Fruit fly (Drosophila melanogaster) whole organism, wandering third instar larva: Measurements from ENCODE around the gene Rad60.

Experiments
- Abd-B ChIP-seq: fragments of >200 bp; optimal IDR thresholded peaks from 2 replicates; lab custom pipeline; 2017; ENCODE audit warnings: missing biosample characterization, missing genetic modification characterization
- CG32264 ChIP-seq: fragments of 200-800 bp; sonication (Bioruptor generic); optimal IDR thresholded peaks from 2 replicates; lab custom pipeline; 2016; ENCODE audit warnings: missing biosample characterization, missing genetic modification characterization
- CG9705 ChIP-seq: fragments of 200-800 bp; sonication (Bioruptor generic); optimal IDR thresholded peaks from 2 replicates; lab custom pipeline; 2018; ENCODE audit warnings: missing biosample characterization, mild to moderate bottlenecking, missing genetic modification characterization
- CrebA ChIP-seq: fragments of 200-800 bp; sonication (Bioruptor generic); optimal IDR thresholded peaks from 2 replicates; lab custom pipeline; 2016; ENCODE audit warnings: missing biosample characterization, mild to moderate bottlenecking, missing genetic modification characterization, borderline replicate concordance
- Dfd ChIP-seq: fragments of >200 bp; optimal IDR thresholded peaks from 2 replicates; lab custom pipeline; 2017; ENCODE audit warnings: missing biosample characterization, missing genetic modification characterization
- Dif ChIP-seq: fragments of 200-275, 200-300 bp; sonication (Bioruptor generic); optimal IDR thresholded peaks from 2 replicates; lab custom pipeline; 2018; ENCODE audit warnings: missing biosample characterization, missing genetic modification characterization; ENCODE audit not compliant: partially characterized antibody
- GATAd ChIP-seq: sonication (Bioruptor generic); optimal IDR thresholded peaks from 2 replicates; lab custom pipeline; 2016; ENCODE audit warnings: missing biosample characterization, missing genetic modification characterization
- HLH106 ChIP-seq: fragments of 200-800 bp; optimal IDR thresholded peaks from 3 replicates; lab custom pipeline; 2019; ENCODE audit warnings: missing biosample characterization, mild to moderate bottlenecking, missing genetic modification characterization, moderate library complexity
- Hnf4 ChIP-seq: fragments of 200-800 bp; sonication (Bioruptor generic); optimal IDR thresholded peaks from 2 replicates; lab custom pipeline; 2016; ENCODE audit warnings: missing biosample characterization, mild to moderate bottlenecking, missing genetic modification characterization
- Hr78 ChIP-seq: fragments of >200 bp; optimal IDR thresholded peaks from 2 replicates; lab custom pipeline; 2017; ENCODE audit warnings: missing biosample characterization, missing genetic modification characterization
- Hr83 ChIP-seq: fragments of 200-300 bp; sonication (Bioruptor generic); optimal IDR thresholded peaks from 2 replicates; lab custom pipeline; 2016; ENCODE audit warnings: missing biosample characterization, mild to moderate bottlenecking, missing genetic modification characterization, moderate library complexity; ENCODE audit not compliant: poor library complexity, severe bottlenecking
- Jra ChIP-seq: sonication (Bioruptor generic); optimal IDR thresholded peaks from 2 replicates; lab custom pipeline; 2016; ENCODE audit warnings: missing biosample characterization, missing genetic modification characterization
- Mio ChIP-seq: sonication (Bioruptor generic); optimal IDR thresholded peaks from 2 replicates; lab custom pipeline; 2016; ENCODE audit warnings: missing biosample characterization, missing genetic modification characterization
- Myc ChIP-seq: fragments of >200 bp; optimal IDR thresholded peaks from 2 replicates; lab custom pipeline; 2017
- N ChIP-seq: fragments of >200 bp; optimal IDR thresholded peaks from 2 replicates; lab custom pipeline; 2018; ENCODE audit warnings: missing biosample characterization, missing external identifiers, missing genetic modification characterization
- OdsH ChIP-seq: fragments of 200-800 bp; sonication (Bioruptor generic); optimal IDR thresholded peaks from 2 replicates; lab custom pipeline; 2016; ENCODE audit warnings: missing biosample characterization, mild to moderate bottlenecking, missing genetic modification characterization
- Rel ChIP-seq, 2 experiments: fragments of 200-800 bp; sonication (Bioruptor generic) in 1 of 2; optimal IDR thresholded peaks; 2 replicates in 1 of 2; 3 replicates in 1 of 2; lab custom pipeline; 2016 to 2019; ENCODE audit warnings: mild to moderate bottlenecking in 2 of 2, missing biosample characterization in 2 of 2, missing genetic modification characterization in 2 of 2, moderate library complexity in 1 of 2
- Sp1 ChIP-seq: fragments of 200-800 bp; sonication (Bioruptor generic); optimal IDR thresholded peaks from 3 replicates; lab custom pipeline; 2019; ENCODE audit warnings: missing biosample characterization, mild to moderate bottlenecking, missing genetic modification characterization, moderate library complexity
- Vsx2 ChIP-seq: fragments of 200-300, 225-300 bp; sonication (Bioruptor generic); optimal IDR thresholded peaks from 2 replicates; lab custom pipeline; 2018; ENCODE audit warnings: missing biosample characterization, missing genetic modification characterization; ENCODE audit not compliant: partially characterized antibody
- br ChIP-seq: fragments of 200-800 bp; sonication (Bioruptor generic); optimal IDR thresholded peaks from 2 replicates; lab custom pipeline; 2016; ENCODE audit warnings: missing biosample characterization, missing genetic modification characterization
- brk ChIP-seq: fragments of 200-800 bp; sonication (Bioruptor generic); optimal IDR thresholded peaks from 2 replicates; lab custom pipeline; 2016; ENCODE audit warnings: missing biosample characterization, mild to moderate bottlenecking, missing genetic modification characterization
- dl ChIP-seq, 2 experiments: fragments of 175-275, 200-275 bp in 1 of 2; fragments of 200-275 bp in 1 of 2; sonication (Bioruptor generic); optimal IDR thresholded peaks; lab custom pipeline; 2018; ENCODE audit warnings: mild to moderate bottlenecking in 2 of 2, missing biosample characterization in 2 of 2, missing genetic modification characterization in 2 of 2, moderate library complexity in 2 of 2; ENCODE audit not compliant: partially characterized antibody in 2 of 2, insufficient read depth in 1 of 2
- dmrt93B ChIP-seq: fragments of 200-800 bp; sonication (Bioruptor generic); optimal IDR thresholded peaks from 2 replicates; lab custom pipeline; 2018; ENCODE audit warnings: missing biosample characterization, mild to moderate bottlenecking, missing genetic modification characterization
- dsf ChIP-seq: sonication (Bioruptor generic); optimal IDR thresholded peaks from 2 replicates; lab custom pipeline; 2016; ENCODE audit warnings: missing biosample characterization, missing genetic modification characterization, borderline replicate concordance
- ey ChIP-seq: fragments of 200-800 bp; sonication (Bioruptor generic); optimal IDR thresholded peaks from 2 replicates; lab custom pipeline; 2016; ENCODE audit warnings: missing biosample characterization, missing genetic modification characterization
- foxo ChIP-seq, 2 experiments: fragments of 200-800 bp; sonication (Bioruptor generic); optimal IDR thresholded peaks; 2 replicates in 1 of 2; 3 replicates in 1 of 2; lab custom pipeline; 2016 to 2017; ENCODE audit warnings: missing biosample characterization in 2 of 2, missing genetic modification characterization in 2 of 2
- fru ChIP-seq: fragments of 200-800 bp; sonication (Bioruptor generic); optimal IDR thresholded peaks from 3 replicates; lab custom pipeline; 2016; ENCODE audit warnings: missing biosample characterization, mild to moderate bottlenecking, missing genetic modification characterization
- h ChIP-seq: fragments of 200-800 bp; sonication (Bioruptor generic); optimal IDR thresholded peaks from 3 replicates; lab custom pipeline; 2016; ENCODE audit warnings: missing biosample characterization, mild to moderate bottlenecking, missing genetic modification characterization
- jim ChIP-seq: fragments of 175-275, 200-325 bp; sonication (Bioruptor generic); optimal IDR thresholded peaks from 2 replicates; lab custom pipeline; 2016; ENCODE audit warnings: missing biosample characterization, mild to moderate bottlenecking, missing genetic modification characterization
- lola ChIP-seq: fragments of >200 bp; optimal IDR thresholded peaks from 2 replicates; lab custom pipeline; 2017; ENCODE audit warnings: missing biosample characterization, missing genetic modification characterization
- pan ChIP-seq: fragments of >200 bp; optimal IDR thresholded peaks from 2 replicates; lab custom pipeline; 2017
- psq ChIP-seq: fragments of 200-800 bp; sonication (Bioruptor generic); optimal IDR thresholded peaks from 3 replicates; lab custom pipeline; 2017; ENCODE audit warnings: missing biosample characterization, mild to moderate bottlenecking, missing genetic modification characterization, moderate library complexity
- rgr ChIP-seq: fragments of 200-800 bp; sonication (Bioruptor generic); optimal IDR thresholded peaks from 3 replicates; lab custom pipeline; 2016; ENCODE audit warnings: missing biosample characterization, mild to moderate bottlenecking, missing genetic modification characterization
- sage ChIP-seq: fragments of 200-800 bp; sonication (Bioruptor generic); optimal IDR thresholded peaks from 2 replicates; lab custom pipeline; 2016; ENCODE audit warnings: missing biosample characterization, mild to moderate bottlenecking, missing genetic modification characterization
- sv ChIP-seq: fragments of 200-800 bp; sonication (Bioruptor generic); optimal IDR thresholded peaks from 3 replicates; lab custom pipeline; 2016; ENCODE audit warnings: missing biosample characterization, missing genetic modification characterization
- tai ChIP-seq: sonication (Bioruptor generic); optimal IDR thresholded peaks from 2 replicates; lab custom pipeline; 2016; ENCODE audit warnings: missing biosample characterization, missing genetic modification characterization
- usp ChIP-seq: fragments of >200 bp; optimal IDR thresholded peaks from 2 replicates; lab custom pipeline; 2017; ENCODE audit warnings: missing biosample characterization, missing genetic modification characterization
- woc ChIP-seq: sonication (Bioruptor generic); optimal IDR thresholded peaks from 2 replicates; lab custom pipeline; 2016; ENCODE audit warnings: missing biosample characterization, mild to moderate bottlenecking, missing genetic modification characterization

The Rad60 gene

DNA sequence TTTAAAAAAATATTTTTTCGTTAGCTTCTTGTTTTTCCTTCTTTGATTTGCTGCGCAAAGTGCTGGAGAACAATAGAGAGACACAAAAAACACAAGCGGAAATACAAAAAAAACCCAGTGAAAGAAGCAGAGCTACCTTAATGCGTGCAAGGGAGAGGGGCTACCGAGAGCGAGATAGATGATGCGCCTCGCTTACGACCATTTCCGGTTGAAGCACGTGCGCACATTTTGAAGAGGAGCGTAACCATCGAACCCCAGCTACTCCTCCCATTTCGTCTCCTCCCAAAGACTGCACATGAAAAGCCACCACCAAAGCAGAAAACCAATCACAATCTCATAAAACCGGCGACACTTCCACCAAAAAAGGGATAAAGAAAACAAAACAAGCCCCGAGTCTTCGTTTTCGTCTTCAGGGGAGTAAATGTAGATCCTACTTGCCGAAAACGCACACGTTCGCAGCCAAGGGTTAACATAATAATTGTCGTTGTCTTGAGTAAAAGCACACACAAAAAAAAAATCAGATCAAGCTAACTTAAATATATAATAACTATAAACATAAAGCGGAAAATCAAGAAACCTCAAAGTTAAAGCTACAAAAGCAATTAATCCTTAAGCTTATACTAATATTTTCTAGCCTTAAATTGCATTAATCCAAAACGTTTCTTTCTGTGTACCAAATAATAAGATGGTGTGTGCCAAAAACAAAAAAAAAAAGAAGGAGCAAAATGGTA lies 46.0 kb upstream of the Rad60 start:
- TF ChIP-seq dl (GFP tag; optimal IDR thresholded peaks at IDR 0.05; lab: Kevin White, UChicago; ENCODE audit: insufficient read depth in 1 of 2, partially characterized antibody in 2 of 2) (no peak), Mio (GFP tag; lab: Kevin White, UChicago) (no peak), Abd-B (GFP tag; lab: Kevin White, UChicago) (no peak), h (GFP tag; lab: Kevin White, UChicago) (peak; percentile 75), pan (lab: Kevin White, UChicago) (no peak), HLH106 (tag; lab: Kevin White, UChicago) (peak; percentile 64), Jra (GFP tag; lab: Kevin White, UChicago) (no peak), jim (GFP tag; lab: Kevin White, UChicago) (no peak), Myc (lab: Kevin White, UChicago) (no peak), lola (GFP tag; lab: Kevin White, UChicago) (no peak), rgr (GFP tag; lab: Kevin White, UChicago) (peak; percentile 64), Hr78 (GFP tag; lab: Kevin White, UChicago) (no peak), CG32264 (peak; percentile 2), ey (GFP tag; lab: Kevin White, UChicago) (peak; percentile 68), Dif (no peak), sage (GFP tag; lab: Kevin White, UChicago) (peak; percentile 5), Hr83 (GFP tag; lab: Kevin White, UChicago) (no peak), CrebA (GFP tag; lab: Kevin White, UChicago) (no peak), N (GFP tag; lab: Kevin White, UChicago) (no peak), foxo (GFP tag; optimal IDR thresholded peaks at IDR 0.05; lab: Kevin White, UChicago) (peak in 1 of 2 experiments; percentile 77), tai (GFP tag; lab: Kevin White, UChicago) (peak; percentile 36), Sp1 (GFP tag; lab: Kevin White, UChicago) (peak; percentile 66), CG9705 (GFP tag; lab: Kevin White, UChicago) (no peak), OdsH (GFP tag; lab: Kevin White, UChicago) (peak; percentile 58), br (GFP tag; lab: Kevin White, UChicago) (peak; percentile 55), usp (GFP tag; lab: Kevin White, UChicago) (no peak), Rel (GFP tag; optimal IDR thresholded peaks at IDR 0.05; lab: Kevin White, UChicago) (no peak), Rel (tag; optimal IDR thresholded peaks at IDR 0.05; lab: Kevin White, UChicago) (no peak), dsf (GFP tag; lab: Kevin White, UChicago) (peak; percentile 4), Dfd (no peak), fru (GFP tag; lab: Kevin White, UChicago) (peak; percentile 63), Hnf4 (GFP tag; lab: Kevin White, UChicago) (peak; percentile 63), woc (GFP tag; lab: Kevin White, UChicago) (peak; percentile 14), brk (GFP tag; lab: Kevin White, UChicago) (peak; percentile 34), GATAd (GFP tag; lab: Kevin White, UChicago) (no peak), psq (peak; percentile 62), sv (GFP tag; lab: Kevin White, UChicago) (no peak), Vsx2 (GFP tag; lab: Kevin White, UChicago) (no peak), dmrt93B (peak; percentile 30)
- TF ChIP-seq, all 38 proteins: peak for 18

DNA sequence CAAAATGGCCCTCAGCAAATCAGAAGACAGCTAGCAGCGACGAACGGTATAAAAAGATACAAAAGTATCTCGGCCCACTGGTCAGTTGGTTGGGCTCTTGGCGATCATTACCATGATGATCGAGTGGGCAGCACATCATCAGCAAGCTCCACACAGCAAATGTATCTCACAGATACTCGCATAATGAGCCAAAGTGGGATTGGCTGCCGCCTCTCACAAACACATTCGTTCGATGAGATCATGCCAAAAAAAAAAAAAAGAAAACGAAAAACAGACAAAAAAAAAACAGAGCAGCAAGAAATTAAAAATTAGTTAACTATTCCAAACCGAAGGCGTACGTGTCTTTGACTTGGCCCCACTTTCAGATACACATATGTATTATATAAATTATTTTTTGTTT lies 44.9 kb upstream of the Rad60 start:
- TF ChIP-seq Vsx2 (GFP tag; lab: Kevin White, UChicago) (no peak), Myc (lab: Kevin White, UChicago) (no peak), CrebA (GFP tag; lab: Kevin White, UChicago) (no peak), tai (GFP tag; lab: Kevin White, UChicago) (no peak), brk (GFP tag; lab: Kevin White, UChicago) (no peak), Hr78 (GFP tag; lab: Kevin White, UChicago) (no peak), N (GFP tag; lab: Kevin White, UChicago) (no peak), Sp1 (GFP tag; lab: Kevin White, UChicago) (no peak), CG32264 (no peak), usp (GFP tag; lab: Kevin White, UChicago) (no peak), br (GFP tag; lab: Kevin White, UChicago) (no peak), lola (GFP tag; lab: Kevin White, UChicago) (no peak), sv (GFP tag; lab: Kevin White, UChicago) (no peak), dl (GFP tag; optimal IDR thresholded peaks at IDR 0.05; lab: Kevin White, UChicago; ENCODE audit: insufficient read depth in 1 of 2, partially characterized antibody in 2 of 2) (no peak), psq (no peak), OdsH (GFP tag; lab: Kevin White, UChicago) (no peak), jim (GFP tag; lab: Kevin White, UChicago) (no peak), Mio (GFP tag; lab: Kevin White, UChicago) (no peak), Hnf4 (GFP tag; lab: Kevin White, UChicago) (no peak)
